Fruit fly (Drosophila melanogaster) Kc167 (cell line): ENCODE results near the gene Spx.

Experiments used
- Myc ChIP-seq: fragments of >200 bp; optimal IDR thresholded peaks from 2 replicates; lab custom pipeline; 2017; ENCODE audit warnings: missing external identifiers
- Sin3A ChIP-seq: fragments of >200 bp; optimal IDR thresholded peaks from 2 replicates; lab custom pipeline; 2018; ENCODE audit warnings: missing external identifiers
- psq ChIP-seq: fragments of >200 bp; optimal IDR thresholded peaks from 2 replicates; lab custom pipeline; 2017; ENCODE audit warnings: missing external identifiers
- ttk ChIP-seq: sonication (Bioruptor generic); optimal IDR thresholded peaks from 2 replicates; lab custom pipeline; 2017; ENCODE audit warnings: missing external identifiers

DNA sequence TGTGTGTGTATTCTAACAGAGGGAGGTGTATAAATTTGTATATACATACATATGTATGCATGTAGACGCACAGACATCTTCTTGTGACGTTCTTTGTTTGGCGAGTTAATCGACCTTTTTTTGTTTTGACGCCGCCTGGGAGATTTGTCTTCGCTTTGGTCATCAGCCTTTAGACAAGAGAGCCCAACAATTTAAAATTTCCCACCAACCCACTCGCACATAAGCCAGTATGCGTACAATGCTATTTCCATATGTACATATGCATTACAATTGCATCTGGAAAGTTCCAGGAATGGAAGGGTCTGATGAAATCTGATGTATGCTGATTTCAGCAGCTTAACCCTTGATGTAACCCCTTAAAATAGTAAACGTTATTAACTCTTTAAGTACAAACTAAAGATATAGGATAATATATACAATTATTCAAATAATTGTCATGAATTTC lies 24.0 kb downstream of the Spx start, which contains the start of gene Ubi-p5E:
- TF ChIP-seq ttk (lab: Kevin White, UChicago) (no peak), Sin3A (lab: Kevin White, UChicago) (no peak), Myc (lab: Kevin White, UChicago) (no peak), psq (no peak)
